Worm (Caenorhabditis elegans): ENCODE measurements around the gene C48B4.3.

The C48B4.3 gene

DNA sequence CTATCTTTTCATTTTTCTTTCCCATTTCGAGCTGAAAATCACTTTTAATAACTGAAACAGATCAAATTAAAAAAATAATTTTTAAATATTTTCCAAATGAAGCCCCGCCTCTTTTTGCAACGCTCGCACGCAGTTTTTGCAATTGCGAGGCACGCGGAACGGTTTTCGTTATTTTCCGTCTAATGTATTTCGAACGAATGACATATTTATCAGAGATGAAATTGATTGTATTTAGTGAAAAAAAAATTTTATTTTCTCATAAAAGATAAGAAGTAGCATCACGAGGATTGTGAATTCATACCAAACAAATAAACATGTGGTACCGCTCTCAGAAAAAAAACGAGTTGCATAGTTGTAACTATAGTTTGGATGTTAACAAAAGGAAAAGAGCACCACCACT is 47.7 kb upstream of the C48B4.3 start, which contains the start of gene rpac-19 (continued):
- TF ChIP-seq nhr-20 (tag; optimal IDR thresholded peaks at IDR 0.05) = peak; percentile 47
- peak; percentile 67 for TF ChIP-seq swsn-7 (tag; optimal IDR thresholded peaks at IDR 0.05)
- TF ChIP-seq pqm-1 (tag; optimal IDR thresholded peaks at IDR 0.05) = no peak
- TF ChIP-seq ceh-82 (tag; optimal IDR thresholded peaks at IDR 0.05) = peak; percentile 10 to 18 (median 14)
- TF ChIP-seq ztf-11 (tag; optimal IDR thresholded peaks at IDR 0.05) = peak in 1 of 2 experiments; percentile 45
- no peak for TF ChIP-seq nhr-237 (tag; optimal IDR thresholded peaks at IDR 0.05)
- TF ChIP-seq mdl-1 (tag; optimal IDR thresholded peaks at IDR 0.05) = peak in 1 of 2 experiments; percentile 14
- TF ChIP-seq skn-1 (tag; optimal IDR thresholded peaks at IDR 0.05) = peak; percentile 70
- no peak for TF ChIP-seq C04F5.9 (tag; optimal IDR thresholded peaks at IDR 0.05)
- peak; percentile 4 for TF ChIP-seq lin-39 (tag; optimal IDR thresholded peaks at IDR 0.05)
- TF ChIP-seq sptf-1 (tag; optimal IDR thresholded peaks at IDR 0.05) = no peak
- TF ChIP-seq blmp-1 (tag; optimal IDR thresholded peaks at IDR 0.05) = peak; percentile 72
- TF ChIP-seq nhr-19 (GFP tag; conservative IDR thresholded peaks at IDR 0.05) = peak; percentile 42
- peak; percentile 87 for TF ChIP-seq ama-1 (optimal IDR thresholded peaks at IDR 0.05)
- TF ChIP-seq ceh-90 (tag; optimal IDR thresholded peaks at IDR 0.05) = peak; percentile 26
- peak; percentile 81 for TF ChIP-seq nhr-90 (tag; optimal IDR thresholded peaks at IDR 0.05; ENCODE audit: poor library complexity)
- TF ChIP-seq dsc-1 (tag; optimal IDR thresholded peaks at IDR 0.05) = peak; percentile 63
- peak; percentile 22 for TF ChIP-seq elt-2 (tag; optimal IDR thresholded peaks at IDR 0.05)
- TF ChIP-seq C16A3.4 (tag; optimal IDR thresholded peaks at IDR 0.05) = peak; percentile 56
- TF ChIP-seq lin-35 (GFP tag; optimal IDR thresholded peaks at IDR 0.05) = peak; percentile 50 to 69
- peak; percentile 76 for TF ChIP-seq nhr-71 (tag; optimal IDR thresholded peaks at IDR 0.05)
- TF ChIP-seq aly-2 (tag; optimal IDR thresholded peaks at IDR 0.05) = peak; percentile 24
- peak; percentile 77 for TF ChIP-seq nhr-47 (tag; optimal IDR thresholded peaks at IDR 0.05)
- peak; percentile 2 for TF ChIP-seq fkh-8 (tag; optimal IDR thresholded peaks at IDR 0.05)
- TF ChIP-seq ceh-88 (GFP tag; IDR thresholded peaks at IDR 0.05) = no peak
- TF ChIP-seq zip-4 (GFP tag; optimal IDR thresholded peaks at IDR 0.05) = peak; percentile 31
- TF ChIP-seq lin-14 (GFP tag; optimal IDR thresholded peaks at IDR 0.05) = peak; percentile 41

DNA sequence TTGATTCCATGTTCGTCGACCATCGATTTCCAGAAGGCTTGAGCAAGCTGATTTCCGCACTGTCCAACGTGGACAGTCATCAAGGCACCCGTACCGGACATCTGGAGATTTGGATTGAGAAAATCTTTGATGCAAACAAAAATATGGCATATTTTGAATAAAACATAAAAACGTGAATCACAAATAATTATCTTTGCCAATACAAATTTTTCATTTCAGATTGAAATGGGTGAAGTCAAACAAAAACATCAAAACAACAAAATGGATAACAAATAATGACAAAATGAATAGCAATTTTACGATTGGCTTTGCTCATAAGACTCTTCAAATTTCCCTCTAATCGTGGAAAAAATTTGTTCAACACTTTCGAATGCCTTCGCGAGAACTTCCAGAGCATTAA is 46.9 kb upstream of the C48B4.3 start, which contains the start of gene tbg-1:
TSS of gene tbg-1 (minus strand) at position 101 of the 400 bp plus-strand sequence.
- TF ChIP-seq lin-14 (GFP tag; optimal IDR thresholded peaks at IDR 0.05) (no peak), hpl-2 (GFP tag; optimal IDR thresholded peaks at IDR 0.05) (no peak), nhr-85 (tag) (no peak), ets-5 (GFP tag; IDR thresholded peaks at IDR 0.05) (no peak), tlp-1 (tag; optimal IDR thresholded peaks at IDR 0.05) (no peak), tbx-2 (tag; optimal IDR thresholded peaks at IDR 0.05) (no peak), unc-98 (GFP tag; IDR thresholded peaks at IDR 0.05) (no peak), unc-30 (tag; optimal IDR thresholded peaks at IDR 0.05) (no peak), lin-15B (tag; optimal IDR thresholded peaks at IDR 0.05) (no peak), isw-1 (GFP tag; IDR thresholded peaks at IDR 0.05) (no peak), ceh-82 (tag; optimal IDR thresholded peaks at IDR 0.05) (no peak), sup-37 (GFP tag; optimal IDR thresholded peaks at IDR 0.05) (no peak), nhr-12 (tag; optimal IDR thresholded peaks at IDR 0.05) (no peak), ceh-88 (GFP tag; IDR thresholded peaks at IDR 0.05) (no peak), pag-3 (tag; optimal IDR thresholded peaks at IDR 0.05; ENCODE audit: borderline replicate concordance, insufficient read depth) (no peak), fkh-4 (tag; optimal IDR thresholded peaks at IDR 0.05; ENCODE audit: borderline replicate concordance) (no peak)

DNA sequence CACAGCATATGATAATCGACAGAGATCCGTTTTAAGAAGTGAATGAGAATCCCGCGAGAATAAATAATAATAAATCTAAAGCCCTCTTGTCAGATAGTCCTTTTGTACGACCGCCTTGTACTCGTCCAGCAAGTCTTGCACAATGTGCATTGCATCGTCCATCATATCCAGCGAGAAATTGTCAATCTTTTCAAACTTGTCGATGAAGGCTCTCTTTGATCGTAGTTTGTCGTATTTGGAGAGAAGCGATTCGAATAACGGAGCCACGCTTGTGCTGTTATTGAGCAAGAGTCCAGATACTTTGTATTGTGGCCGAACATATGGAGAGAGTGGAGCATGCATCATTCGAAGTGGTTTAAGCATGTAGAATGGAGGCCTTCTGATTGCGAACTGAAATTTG is 44.4 kb upstream of the C48B4.3 start:
- peak; percentile 19 for TF ChIP-seq rnt-1 (tag; optimal IDR thresholded peaks at IDR 0.05)
- TF ChIP-seq sox-4 (tag; optimal IDR thresholded peaks at IDR 0.05) = no peak

Measured in whole organism, L1 larva.